Fruit fly (Drosophila melanogaster): Measurements from ENCODE around the gene CG45095.

CG45095 gene

DNA sequence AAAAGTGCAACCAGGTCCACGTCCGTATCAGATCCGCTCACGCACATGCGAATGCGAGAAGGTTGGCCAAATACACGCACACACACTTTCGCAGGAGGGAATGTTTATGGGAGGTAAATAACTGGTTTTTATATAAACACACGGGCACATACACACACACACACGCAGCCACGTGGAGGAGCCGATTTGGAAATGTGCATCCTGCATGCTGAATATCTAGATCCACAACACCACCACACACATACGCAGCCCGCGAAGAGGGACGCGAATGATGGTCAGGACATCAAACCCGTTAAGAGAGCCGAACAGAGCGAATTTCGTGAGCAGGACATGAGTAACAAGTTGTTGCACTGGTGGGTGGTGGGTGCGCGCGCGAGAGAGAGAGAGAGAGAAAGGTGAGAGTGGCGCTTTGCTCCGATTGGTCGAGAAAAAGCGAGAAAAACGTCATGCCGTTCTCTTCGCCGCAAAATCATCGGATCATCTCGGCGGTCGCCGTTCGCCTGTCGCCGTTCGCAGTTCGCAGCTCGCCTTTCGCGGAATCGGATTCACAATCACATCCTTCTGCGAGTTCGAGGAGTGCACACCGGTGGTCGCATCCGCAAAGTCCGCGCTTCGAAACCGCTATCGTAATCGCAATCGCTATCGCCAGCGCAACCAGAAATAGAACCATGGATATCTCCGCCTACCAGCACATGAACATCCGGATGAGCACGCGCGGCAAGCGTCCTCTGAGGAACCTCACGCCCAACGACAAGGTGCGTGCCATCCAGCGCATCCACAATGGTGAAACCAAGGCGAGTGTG lies 35.4 kb downstream of the CG45095 start, which contains the start of gene danr (continued):
- TF ChIP-seq Nf-YC (tag; optimal IDR thresholded peaks at IDR 0.05) (peak; percentile 95), yki (optimal IDR thresholded peaks at IDR 0.05) (peak; percentile 53), D (optimal IDR thresholded peaks at IDR 0.05) (peak; percentile 57), D (GFP tag; optimal IDR thresholded peaks at IDR 0.05) (no peak), Nf-YB (GFP tag; optimal IDR thresholded peaks at IDR 0.05) (peak; percentile 96), Trl (optimal IDR thresholded peaks at IDR 0.05) (peak; percentile 68 to 87), Trl (GFP tag; optimal IDR thresholded peaks at IDR 0.05) (no peak), slou (GFP tag; optimal IDR thresholded peaks at IDR 0.05) (no peak), ken (GFP tag; IDR thresholded peaks at IDR 0.05) (0 out of 3 replicates have a peak, but pooled peaks have one; percentile 16), Kr (GFP tag; optimal IDR thresholded peaks at IDR 0.05) (peak; percentile 62), dysf (GFP tag; IDR thresholded peaks at IDR 0.05) (no peak), nom (GFP tag; optimal IDR thresholded peaks at IDR 0.05) (peak; percentile 6), D19A (tag; optimal IDR thresholded peaks at IDR 0.05) (no peak), CG15479 (GFP tag; optimal IDR thresholded peaks at IDR 0.05) (peak; percentile 61), Dad (GFP tag; optimal IDR thresholded peaks at IDR 0.05) (no peak), CG4854 (GFP tag; optimal IDR thresholded peaks at IDR 0.05) (no peak), scrt (GFP tag; optimal IDR thresholded peaks at IDR 0.05) (peak; percentile 96), lab (GFP tag; optimal IDR thresholded peaks at IDR 0.05) (no peak), CG4820 (GFP tag; optimal IDR thresholded peaks at IDR 0.05) (no peak), tx (GFP tag; optimal IDR thresholded peaks at IDR 0.05) (no peak), zen2 (GFP tag; IDR thresholded peaks at IDR 0.05; ENCODE audit: partially characterized antibody) (peak; percentile 22; the same call in 1 of the 3 replicates)

DNA sequence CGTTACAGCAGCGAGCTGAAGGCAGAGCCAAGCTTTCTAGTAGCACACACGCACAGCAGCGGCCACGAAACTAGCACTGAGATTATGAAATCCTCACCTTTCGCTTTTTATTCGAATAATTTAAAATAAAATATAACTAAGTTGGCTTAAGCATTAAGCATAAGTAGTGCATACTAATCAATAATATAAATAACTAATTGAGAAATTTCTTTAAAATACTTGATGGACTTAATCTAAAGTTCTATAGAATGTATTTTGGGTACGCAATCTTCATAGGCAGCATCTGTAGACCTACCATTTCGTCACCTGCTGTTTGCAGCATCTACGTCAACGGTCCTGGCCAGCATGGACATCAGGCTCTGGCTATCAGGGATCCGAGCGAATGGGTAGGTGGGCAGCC lies 50.0 kb downstream of the CG45095 start:
- TF ChIP-seq gce (GFP tag; IDR thresholded peaks at IDR 0.05) (no peak), tx (GFP tag; optimal IDR thresholded peaks at IDR 0.05) (no peak), zfh2 (GFP tag; optimal IDR thresholded peaks at IDR 0.05) (no peak), Hmr (GFP tag; optimal IDR thresholded peaks at IDR 0.05) (peak; percentile 34), CG10147 (GFP tag; optimal IDR thresholded peaks at IDR 0.05) (peak; percentile 48), CG18599 (GFP tag; optimal IDR thresholded peaks at IDR 0.05) (peak; percentile 79), Meics (GFP tag; optimal IDR thresholded peaks at IDR 0.05) (peak; percentile 45), CG34376 (GFP tag; optimal IDR thresholded peaks at IDR 0.05) (peak; percentile 23), Hr78 (GFP tag; optimal IDR thresholded peaks at IDR 0.05) (no peak), TFAM (GFP tag; optimal IDR thresholded peaks at IDR 0.05) (no peak), CG9932 (GFP tag; IDR thresholded peaks at IDR 0.05) (no peak), Fer1 (GFP tag; optimal IDR thresholded peaks at IDR 0.05) (peak; percentile 70), CG12219 (GFP tag; optimal IDR thresholded peaks at IDR 0.05) (peak; percentile 7), Taf1 (GFP tag; IDR thresholded peaks at IDR 0.05) (no peak), gfzf (GFP tag; optimal IDR thresholded peaks at IDR 0.05) (no peak), CG6854 (GFP tag; optimal IDR thresholded peaks at IDR 0.05) (peak; percentile 20), CG6813 (GFP tag; optimal IDR thresholded peaks at IDR 0.05) (no peak), scrt (GFP tag; optimal IDR thresholded peaks at IDR 0.05) (peak; percentile 37), CG43689 (GFP tag; IDR thresholded peaks at IDR 0.05) (no peak), CG7372 (GFP tag; IDR thresholded peaks at IDR 0.05) (no peak), dmrt99B (tag; optimal IDR thresholded peaks at IDR 0.05) (peak; percentile 52), Fer3 (tag; optimal IDR thresholded peaks at IDR 0.05) (peak; percentile 25), Hr51 (GFP tag; optimal IDR thresholded peaks at IDR 0.05) (peak in 1 of 2 experiments; percentile 48), CG10267 (tag; optimal IDR thresholded peaks at IDR 0.05) (peak; percentile 22), CoRest (tag; optimal IDR thresholded peaks at IDR 0.05) (peak; percentile 27), danr (GFP tag; IDR thresholded peaks at IDR 0.05) (no peak), Hand (GFP tag; optimal IDR thresholded peaks at IDR 0.05) (peak; percentile 29), Sox102F (GFP tag; optimal IDR thresholded peaks at IDR 0.05) (peak; percentile 4), Mes4 (GFP tag; optimal IDR thresholded peaks at IDR 0.05) (no peak), Nf-YC (tag; optimal IDR thresholded peaks at IDR 0.05) (peak; percentile 29), sens (GFP tag) (peak; percentile 57)

All from whole organism, embryonic.